Worm (Caenorhabditis elegans) whole organism, L4/young adult: ENCODE data around the gene gcsh-1.
A peak's percentile ranks its signal among the peaks of the same experiment; 100 is the strongest.

Experiments
- dao-5 ChIP-seq: sonication (generic microtip); optimal IDR thresholded peaks from 2 replicates; lab custom pipeline; 2016; ENCODE audit warnings: missing genotype, missing genetic modification characterization, moderate library complexity, missing compliant biosample characterization
- him-1 ChIP-seq: sonication (generic microtip); optimal IDR thresholded peaks from 2 replicates; lab custom pipeline; 2016; ENCODE audit warnings: missing genotype, missing genetic modification reagents, missing genetic modification characterization, missing compliant biosample characterization

DNA sequence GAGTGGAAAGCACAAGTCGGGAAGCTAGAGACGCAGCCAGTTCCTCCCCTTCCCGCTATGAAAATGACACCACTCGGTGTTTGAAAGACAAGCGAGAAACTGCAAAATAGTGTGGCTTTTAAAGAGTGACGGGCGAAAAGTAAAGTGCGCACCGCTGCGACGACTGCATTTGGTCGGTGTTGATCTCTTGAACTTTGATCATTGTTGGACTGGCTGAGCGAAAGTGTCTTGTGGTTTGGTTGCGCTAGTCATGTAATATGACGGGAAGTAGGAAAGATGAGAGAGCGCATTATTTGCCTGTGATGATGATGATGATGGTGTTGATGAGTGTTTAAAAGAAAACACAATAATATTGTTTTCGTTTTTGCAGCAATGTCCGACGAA, 45.4 kb upstream of the gcsh-1 start:
- peak; percentile 61 for TF ChIP-seq him-1 (tag; lab: Kevin White, UChicago)
- no peak for TF ChIP-seq dao-5 (tag; lab: Kevin White, UChicago)
